Worm (Caenorhabditis elegans) whole organism, mixed stage, embryonic: ENCODE results near the gene oac-30.

Experiments
- ceh-43 ChIP-seq: fragments of 200-800 bp; sonication (Bioruptor generic); optimal IDR thresholded peaks from 2 replicates; lab custom pipeline; 2018; ENCODE audit warnings: mild to moderate bottlenecking, missing genetic modification characterization, moderate library complexity, missing compliant biosample characterization
- ces-1 ChIP-seq: fragments of 150-350 bp; optimal IDR thresholded peaks from 2 replicates; lab custom pipeline; 2014; ENCODE audit warnings: missing biosample characterization, missing genetic modification reagents, missing genetic modification characterization
- elt-3 ChIP-seq: fragments of 150-350 bp; optimal IDR thresholded peaks from 2 replicates; lab custom pipeline; 2014; ENCODE audit warnings: missing biosample characterization, missing genetic modification characterization
- nhr-76 ChIP-seq: sonication (generic microtip); optimal IDR thresholded peaks from 2 replicates; lab custom pipeline; 2017; ENCODE audit warnings: missing biosample characterization, missing genetic modification characterization
- sem-2 ChIP-seq: fragments of 200-800 bp; sonication (Bioruptor generic); optimal IDR thresholded peaks from 2 replicates; lab custom pipeline; 2018; ENCODE audit warnings: mild to moderate bottlenecking, missing genetic modification characterization, missing compliant biosample characterization

- TF ChIP-seq sem-2 = no peak
- TF ChIP-seq nhr-76 (tag; lab: Kevin White, UChicago) = no peak
- no peak for TF ChIP-seq ceh-43
- TF ChIP-seq ces-1 (GFP tag; lab: Kevin White, UChicago) = no peak
- no peak for TF ChIP-seq elt-3 (tag; lab: Kevin White, UChicago)
Observed at ce11 chrII:1285514-1285913, 18.8 kb upstream of the oac-30 start, which contains the start of the genes Y57G7A.6 and Y57G7A.3.
